Worm (Caenorhabditis elegans) whole organism, L4 larva: ENCODE measurements around the gene ent-2.

Experiments used
- D1046.2 ChIP-seq: fragments of 200-800 bp; sonication (Bioruptor generic); IDR thresholded peaks from 2 replicates; pipeline ENCODE4 v1.3.6; 2022; ENCODE audit warnings: missing genetic modification characterization, missing compliant biosample characterization
- F26F4.8 ChIP-seq: fragments of 200-800 bp; sonication (Bioruptor generic); conservative IDR thresholded peaks from 2 replicates; pipeline ENCODE4 v1.3.6; 2022; ENCODE audit warnings: missing genetic modification characterization, missing compliant biosample characterization
- F44E2.7 ChIP-seq: fragments of 200-800 bp; sonication (Bioruptor generic); IDR thresholded peaks from 2 replicates; pipeline ENCODE4 v2.1.2; 2022; ENCODE audit warnings: missing genetic modification characterization, missing compliant biosample characterization
- aha-1 ChIP-seq: fragments of 150-350 bp; peaks from one replicate; lab custom pipeline; 2014; ENCODE audit warnings: missing biosample characterization, missing genetic modification characterization
- aly-2 ChIP-seq: sonication (generic microtip); optimal IDR thresholded peaks from 2 replicates; lab custom pipeline; 2018; ENCODE audit warnings: missing biosample characterization, missing genetic modification characterization
- arid-1 ChIP-seq: fragments of 200-800 bp; sonication (Bioruptor generic); conservative IDR thresholded peaks from 2 replicates; pipeline ENCODE4 v1.3.6; 2022; ENCODE audit warnings: missing genetic modification reagents, missing genetic modification characterization, missing compliant biosample characterization
- ceh-28 ChIP-seq: fragments of 150-350 bp; optimal IDR thresholded peaks from 2 replicates; lab custom pipeline; 2014; ENCODE audit warnings: missing biosample characterization, missing genetic modification reagents, missing genetic modification characterization
- ceh-44 ChIP-seq: fragments of 200-800 bp; sonication (Bioruptor generic); IDR thresholded peaks from 2 replicates; pipeline ENCODE4 v1.3.6; 2022; ENCODE audit warnings: missing genetic modification reagents, missing genetic modification characterization, missing compliant biosample characterization
- ceh-82 ChIP-seq: sonication (generic microtip); optimal IDR thresholded peaks from 2 replicates; lab custom pipeline; 2017; ENCODE audit warnings: missing biosample characterization, missing genetic modification characterization
- cey-2 ChIP-seq: sonication (generic microtip); optimal IDR thresholded peaks from 3 replicates; lab custom pipeline; 2017; ENCODE audit warnings: missing genetic modification characterization, mild to moderate bottlenecking, missing compliant biosample characterization, antibody characterized with exemption, borderline replicate concordance; ENCODE audit not compliant: insufficient read depth
- daf-16 ChIP-seq, 3 experiments: sonication (generic microtip); optimal IDR thresholded peaks; 2 replicates each; lab custom pipeline; 2016 to 2017; ENCODE audit warnings: missing genetic modification characterization in 3 of 3, missing genetic modification reagents in 3 of 3, mild to moderate bottlenecking in 2 of 3, missing compliant biosample characterization in 2 of 3, missing biosample characterization in 1 of 3, moderate library complexity in 1 of 3
- dmd-6 ChIP-seq: fragments of 200-800 bp; sonication (Bioruptor generic); IDR thresholded peaks from 2 replicates; pipeline ENCODE4 v1.3.6; 2022; ENCODE audit warnings: missing genetic modification reagents, missing genetic modification characterization, missing compliant biosample characterization
- dmd-8 ChIP-seq: fragments of 200-800 bp; sonication (Bioruptor generic); IDR thresholded peaks from 2 replicates; pipeline ENCODE4 v1.3.6; 2022; ENCODE audit warnings: missing genetic modification characterization, missing compliant biosample characterization
- dpl-1 ChIP-seq: fragments of 150-350 bp; optimal IDR thresholded peaks from 2 replicates; lab custom pipeline; 2014; ENCODE audit warnings: missing biosample characterization, missing genetic modification reagents, missing genetic modification characterization
- duxl-1 ChIP-seq: sonication (generic microtip); optimal IDR thresholded peaks from 2 replicates; lab custom pipeline; 2016; ENCODE audit warnings: mild to moderate bottlenecking, missing genetic modification characterization, moderate library complexity, missing compliant biosample characterization; ENCODE audit not compliant: poor library complexity
- egl-43 ChIP-seq: fragments of 200-800 bp; sonication (Bioruptor generic); IDR thresholded peaks from 2 replicates; pipeline ENCODE4 v1.3.6; 2022; ENCODE audit warnings: missing genetic modification reagents, missing genetic modification characterization, missing compliant biosample characterization
- fos-1 ChIP-seq: fragments of 150-350 bp; optimal IDR thresholded peaks from 2 replicates; lab custom pipeline; 2014; ENCODE audit warnings: missing biosample characterization, missing genetic modification characterization
- hlh-30 ChIP-seq: sonication (generic microtip); optimal IDR thresholded peaks from 2 replicates; lab custom pipeline; 2017; ENCODE audit warnings: antibody characterized with exemption, mild to moderate bottlenecking, missing genetic modification characterization, missing compliant biosample characterization; ENCODE audit not compliant: insufficient read depth
- hmg-1.1 ChIP-seq: fragments of 200-800 bp; sonication (Bioruptor generic); IDR thresholded peaks from 2 replicates; pipeline ENCODE4 v1.3.6; 2022; ENCODE audit warnings: missing genetic modification reagents, missing genetic modification characterization, missing compliant biosample characterization
- jun-1 ChIP-seq: fragments of 150-350 bp; optimal IDR thresholded peaks from 2 replicates; lab custom pipeline; 2014; ENCODE audit warnings: missing biosample characterization, missing genetic modification reagents, missing genetic modification characterization
- lin-13 ChIP-seq: fragments of 150-350 bp; optimal IDR thresholded peaks from 2 replicates; lab custom pipeline; 2014; ENCODE audit warnings: missing biosample characterization, missing genetic modification reagents, missing genetic modification characterization
- lin-29 ChIP-seq: fragments of 200-800 bp; sonication (Bioruptor generic); IDR thresholded peaks from 2 replicates; pipeline ENCODE4 v1.3.6; 2022; ENCODE audit warnings: missing genetic modification reagents, missing genetic modification characterization, missing compliant biosample characterization
- lin-39 ChIP-seq: fragments of 150-350 bp; optimal IDR thresholded peaks from 2 replicates; lab custom pipeline; 2014; ENCODE audit warnings: missing biosample characterization, missing genetic modification reagents, missing genetic modification characterization
- lsy-2 ChIP-seq, 2 experiments: fragments of 150-350 bp in 1 of 2; sonication (generic microtip) in 1 of 2; optimal IDR thresholded peaks; 2 replicates each; lab custom pipeline; 2014 to 2017; ENCODE audit warnings: missing biosample characterization in 2 of 2, missing genetic modification characterization in 2 of 2
- madf-5 ChIP-seq, 2 experiments: fragments of 200-800 bp; sonication (Bioruptor generic); IDR thresholded peaks; 2 replicates each; pipeline ENCODE4 v1.3.6; 2022; ENCODE audit warnings: missing compliant biosample characterization in 2 of 2, missing genetic modification characterization in 2 of 2
- madf-9 ChIP-seq: fragments of 200-800 bp; sonication (Bioruptor generic); conservative IDR thresholded peaks from 2 replicates; pipeline ENCODE4 v1.3.6; 2022; ENCODE audit warnings: missing genetic modification reagents, missing genetic modification characterization, missing compliant biosample characterization
- mdt-29 ChIP-seq: fragments of 200-800 bp; sonication (Bioruptor generic); IDR thresholded peaks from 2 replicates; pipeline ENCODE4 v1.3.6; 2022; ENCODE audit warnings: missing genetic modification reagents, missing genetic modification characterization, missing compliant biosample characterization
- mep-1 ChIP-seq: fragments of 150-350 bp; sonication (generic microtip); optimal IDR thresholded peaks from 3 replicates; lab custom pipeline; 2014; ENCODE audit warnings: missing biosample characterization, missing genetic modification characterization
- mxl-3 ChIP-seq: fragments of 200-800 bp; sonication (Bioruptor generic); optimal IDR thresholded peaks from 2 replicates; lab custom pipeline; 2018; ENCODE audit warnings: mild to moderate bottlenecking, missing genetic modification characterization, missing compliant biosample characterization
- nhr-102 ChIP-seq: sonication (generic microtip); optimal IDR thresholded peaks from 2 replicates; lab custom pipeline; 2016; ENCODE audit warnings: mild to moderate bottlenecking, missing genetic modification characterization, moderate library complexity, missing compliant biosample characterization
- nhr-11 ChIP-seq: fragments of 150-350 bp; optimal IDR thresholded peaks from 2 replicates; lab custom pipeline; 2014; ENCODE audit warnings: missing biosample characterization, missing genetic modification characterization
- nhr-111 ChIP-seq: fragments of 200-800 bp; sonication (Bioruptor generic); optimal IDR thresholded peaks from 2 replicates; lab custom pipeline; 2018; ENCODE audit warnings: mild to moderate bottlenecking, missing genetic modification characterization, missing compliant biosample characterization
- nhr-41 ChIP-seq: fragments of 200-800 bp; sonication (Bioruptor generic); IDR thresholded peaks from 2 replicates; pipeline ENCODE4 v1.3.6; 2022; ENCODE audit warnings: missing genetic modification reagents, missing genetic modification characterization, missing compliant biosample characterization
- nhr-42 ChIP-seq: fragments of 200-800 bp; sonication (Bioruptor generic); IDR thresholded peaks from 2 replicates; pipeline ENCODE4 v1.3.6; 2022; ENCODE audit warnings: missing genetic modification characterization, missing compliant biosample characterization
- rbr-2 ChIP-seq: sonication (generic microtip); optimal IDR thresholded peaks from 2 replicates; lab custom pipeline; 2016; ENCODE audit warnings: missing genotype, missing genetic modification characterization, missing compliant biosample characterization
- skn-1 ChIP-seq: fragments of 150-350 bp; optimal IDR thresholded peaks from 2 replicates; lab custom pipeline; 2014; ENCODE audit warnings: missing biosample characterization, missing genetic modification characterization
- snpc-4 ChIP-seq: fragments of 150-350 bp; optimal IDR thresholded peaks from 2 replicates; lab custom pipeline; 2014; ENCODE audit warnings: missing biosample characterization, missing genetic modification characterization
- spr-3 ChIP-seq: fragments of 200-800 bp; sonication (Bioruptor generic); optimal IDR thresholded peaks from 2 replicates; lab custom pipeline; 2018; ENCODE audit warnings: mild to moderate bottlenecking, missing genetic modification characterization, missing compliant biosample characterization
- tag-97 ChIP-seq: fragments of 200-800 bp; sonication (Bioruptor generic); IDR thresholded peaks from 2 replicates; pipeline ENCODE4 v1.3.6; 2022; ENCODE audit warnings: missing genetic modification characterization, missing compliant biosample characterization
- zfp-3 ChIP-seq: fragments of 200-800 bp; sonication (Bioruptor generic); conservative IDR thresholded peaks from 2 replicates; pipeline ENCODE4 v1.3.6; 2022; ENCODE audit warnings: missing genetic modification reagents, missing genetic modification characterization, missing compliant biosample characterization
- zip-11 ChIP-seq: fragments of 200-800 bp; sonication (Bioruptor generic); IDR thresholded peaks from 2 replicates; pipeline ENCODE4 v1.3.6; 2022; ENCODE audit warnings: missing genetic modification characterization, missing compliant biosample characterization
- ztf-7 ChIP-seq: fragments of 150-350 bp; optimal IDR thresholded peaks from 2 replicates; lab custom pipeline; 2014; ENCODE audit warnings: missing biosample characterization, missing genetic modification characterization

ent-2 gene

DNA sequence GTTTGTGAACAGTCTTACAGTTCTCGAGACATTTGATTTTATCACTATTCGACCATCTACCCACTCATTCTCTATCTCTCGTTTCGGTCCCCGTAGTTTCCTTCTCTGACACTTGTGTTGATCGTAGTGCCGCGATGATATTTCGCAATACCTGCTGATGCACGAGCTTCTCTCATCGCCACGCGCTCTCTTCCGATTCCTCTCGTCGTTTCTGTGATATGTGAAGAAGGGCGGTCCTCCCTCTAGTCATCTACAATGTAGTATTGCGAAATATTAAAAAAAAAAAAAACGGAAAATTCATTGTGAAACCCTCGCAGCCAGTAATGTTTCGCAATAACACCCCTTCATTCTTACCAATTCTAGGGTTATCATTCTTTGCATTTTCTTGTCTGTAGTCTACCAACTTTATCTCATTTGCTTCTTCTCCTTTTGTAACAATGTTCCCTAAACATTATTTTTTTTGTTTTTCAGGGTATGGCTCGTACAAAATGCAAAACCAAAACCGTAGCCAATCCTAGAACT lies 6.7 kb downstream of the ent-2 start, which contains the start of gene nipi-3 (continued):
- TF ChIP-seq nhr-41 (GFP tag; lab: Robert Waterston, UW) (peak; percentile 95), mep-1 (tag; lab: Kevin White, UChicago) (peak; percentile 98), F44E2.7 (GFP tag; lab: Robert Waterston, UW) (no peak), lin-29 (GFP tag; lab: Robert Waterston, UW) (no peak; the same call in 1 of the 2 replicates), snpc-4 (tag; lab: Kevin White, UChicago) (peak; percentile 19), jun-1 (tag; lab: Kevin White, UChicago) (peak; percentile 86), tag-97 (GFP tag; lab: Robert Waterston, UW) (no peak), aha-1 (tag; lab: Kevin White, UChicago) (peak; percentile 91), zfp-3 (GFP tag; lab: Robert Waterston, UW) (peak; percentile 82), nhr-111 (GFP tag; lab: Kevin White, UChicago) (no peak), arid-1 (peak; percentile 76), D1046.2 (peak; percentile 77; the same call in 1 of the 2 replicates), lin-39 (tag; lab: Kevin White, UChicago) (no peak), rbr-2 (tag; lab: Kevin White, UChicago) (peak; percentile 88), aly-2 (no peak), ceh-82 (tag; lab: Kevin White, UChicago) (no peak), ceh-44 (GFP tag; lab: Robert Waterston, UW) (no peak), spr-3 (GFP tag; lab: Kevin White, UChicago) (no peak), duxl-1 (no peak), lin-13 (peak; percentile 96)

DNA sequence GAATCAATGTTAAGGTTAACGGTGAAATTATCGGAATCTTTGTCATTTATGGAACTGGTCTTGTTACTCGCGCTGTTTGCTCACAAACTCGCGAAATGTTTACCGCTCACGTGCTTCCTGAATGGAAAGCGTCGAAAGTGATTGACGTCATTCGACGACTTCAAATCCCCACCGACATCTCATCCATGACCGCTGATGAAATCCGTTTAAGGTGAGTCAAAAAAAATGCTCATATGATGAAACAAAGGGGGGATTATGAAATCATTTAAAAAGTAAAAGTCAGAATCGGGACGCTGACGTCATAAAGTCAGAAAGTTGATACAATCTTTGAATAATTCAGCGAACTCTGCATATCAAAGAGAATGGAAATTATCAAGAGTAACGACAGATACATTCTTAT lies 7.7 kb downstream of the ent-2 start:
- TF ChIP-seq aha-1 (tag; lab: Kevin White, UChicago) (peak; percentile 13), mdt-29 (GFP tag; lab: Robert Waterston, UW) (no peak), ztf-7 (tag; lab: Kevin White, UChicago) (no peak), daf-16 (GFP tag; optimal IDR thresholded peaks at IDR 0.05; lab: Kevin White, UChicago) (no peak), daf-16 (tag; optimal IDR thresholded peaks at IDR 0.05; lab: Kevin White, UChicago) (peak; percentile 9), hmg-1.1 (GFP tag; lab: Robert Waterston, UW) (no peak), mep-1 (tag; lab: Kevin White, UChicago) (no peak), lin-29 (GFP tag; lab: Robert Waterston, UW) (no peak), madf-9 (GFP tag; lab: Robert Waterston, UW) (no peak), F26F4.8 (GFP tag; lab: Robert Waterston, UW) (no peak), ceh-28 (tag; lab: Kevin White, UChicago) (no peak), dmd-6 (no peak), lsy-2 (tag; optimal IDR thresholded peaks at IDR 0.05; lab: Kevin White, UChicago) (peak in 1 of 2 experiments; percentile 8), cey-2 (no peak), nhr-102 (tag; lab: Kevin White, UChicago) (no peak), zip-11 (no peak), nhr-42 (no peak), snpc-4 (tag; lab: Kevin White, UChicago) (no peak), mxl-3 (GFP tag; lab: Kevin White, UChicago) (peak; percentile 26), nhr-11 (tag; lab: Kevin White, UChicago) (peak; percentile 70), hlh-30 (peak; percentile 45), aly-2 (no peak)

DNA sequence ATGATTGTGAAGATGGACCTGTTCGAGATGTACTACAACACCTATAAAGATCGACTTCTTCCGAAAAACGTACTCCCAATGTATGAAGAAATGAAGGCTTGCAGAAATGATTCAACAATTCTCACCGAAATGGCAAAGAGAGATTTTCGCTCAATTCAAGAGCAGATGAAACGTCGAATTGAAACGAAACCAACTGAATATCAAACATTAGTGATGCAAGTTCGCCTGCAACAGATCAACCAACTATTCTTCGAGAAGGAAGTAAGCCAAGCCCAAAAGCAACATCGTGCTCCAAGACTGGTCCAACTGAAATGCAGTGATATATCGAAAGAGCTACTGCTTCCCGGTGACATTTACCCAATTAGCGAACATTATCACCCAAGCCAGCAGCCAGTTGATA lies 8.8 kb downstream of the ent-2 start:
- TF ChIP-seq aha-1 (tag; lab: Kevin White, UChicago) = peak; percentile 82
- TF ChIP-seq nhr-102 (tag; lab: Kevin White, UChicago) = no peak
- 0 out of 2 replicates have a peak, but pooled peaks have one; percentile 37 for TF ChIP-seq egl-43
- TF ChIP-seq mep-1 (tag; lab: Kevin White, UChicago) = no peak
- TF ChIP-seq dpl-1 (GFP tag; lab: Kevin White, UChicago) = no peak
- TF ChIP-seq ztf-7 (tag; lab: Kevin White, UChicago) = no peak
- no peak for TF ChIP-seq madf-5 (GFP tag; IDR thresholded peaks at IDR 0.05; lab: Robert Waterston, UW)
- TF ChIP-seq fos-1 = no peak
- TF ChIP-seq dmd-8 (GFP tag; lab: Robert Waterston, UW) = no peak
- TF ChIP-seq skn-1 (tag; lab: Kevin White, UChicago) = no peak
- TF ChIP-seq spr-3 (GFP tag; lab: Kevin White, UChicago) = no peak
